Fruit fly (Drosophila melanogaster): ENCODE results near the gene cm.

DNA sequence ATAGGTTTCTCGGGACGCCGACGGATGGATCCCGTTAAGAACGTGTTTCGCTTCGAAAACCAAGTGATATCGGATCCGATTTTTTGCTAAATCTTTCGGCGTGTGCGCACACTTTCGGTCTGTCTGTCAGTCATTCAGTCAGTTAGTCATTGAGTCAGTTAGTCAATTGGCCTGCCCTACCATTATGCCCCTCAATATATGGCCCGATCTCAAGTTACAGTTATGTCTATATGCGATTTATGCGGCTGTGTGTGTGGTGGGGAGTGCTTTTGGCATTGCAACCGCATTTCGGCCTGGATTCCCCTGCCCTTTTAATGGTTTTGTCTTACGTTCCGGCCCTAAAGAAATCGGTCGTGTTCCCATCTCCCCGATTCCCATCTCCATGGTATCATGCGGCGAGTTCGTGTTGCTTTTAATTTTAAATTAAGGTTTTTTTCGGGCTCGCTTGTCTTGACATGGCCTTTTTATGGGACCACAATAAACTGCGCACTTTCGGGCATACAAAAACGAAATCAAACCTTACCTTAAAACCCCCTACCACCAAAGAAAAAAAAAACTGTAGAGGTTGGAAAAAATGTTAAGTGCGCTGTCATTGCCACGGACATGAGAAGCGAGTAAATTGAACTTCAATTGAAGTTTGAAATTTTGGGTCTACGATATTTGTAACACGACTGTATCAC is 28.1 kb downstream of the cm start:
- TF ChIP-seq pdm3 (GFP tag; optimal IDR thresholded peaks at IDR 0.05) (no peak), Blimp-1 (GFP tag; optimal IDR thresholded peaks at IDR 0.05) (no peak), Eip93F (GFP tag; optimal IDR thresholded peaks at IDR 0.05) (no peak), esn (GFP tag; optimal IDR thresholded peaks at IDR 0.05) (no peak), CG10669 (GFP tag; optimal IDR thresholded peaks at IDR 0.05) (no peak), Sox15 (GFP tag; optimal IDR thresholded peaks at IDR 0.05) (no peak), CG8119 (GFP tag; IDR thresholded peaks at IDR 0.05) (no peak), CG3032 (tag; optimal IDR thresholded peaks at IDR 0.05) (no peak), acj6 (GFP tag; optimal IDR thresholded peaks at IDR 0.05) (no peak), CG3919 (GFP tag; optimal IDR thresholded peaks at IDR 0.05) (no peak), vri (GFP tag; optimal IDR thresholded peaks at IDR 0.05) (no peak), ss (GFP tag; optimal IDR thresholded peaks at IDR 0.05) (no peak)
